Fruit fly (Drosophila melanogaster) whole organism: ENCODE measurements around the gene Socs36E.

ENCODE experiments used
- CG8478 ChIP-seq: fragments of >200 bp; optimal IDR thresholded peaks from 2 replicates; lab custom pipeline; 2018; ENCODE audit warnings: inconsistent platforms
- Dll ChIP-seq: fragments of >200 bp; optimal IDR thresholded peaks from 2 replicates; lab custom pipeline; 2017
- EcR ChIP-seq, 2 experiments: fragments of >200 bp; optimal IDR thresholded peaks; 2 replicates each; lab custom pipeline; 2017; ENCODE audit warnings: missing biosample characterization in 2 of 2, missing genetic modification characterization in 2 of 2, missing genetic modification reagents in 2 of 2
- pan ChIP-seq: fragments of >200 bp; optimal IDR thresholded peaks from 2 replicates; lab custom pipeline; 2017
- psq ChIP-seq: fragments of >200 bp; optimal IDR thresholded peaks from 2 replicates; lab custom pipeline; 2017
- usp ChIP-seq: fragments of >200 bp; optimal IDR thresholded peaks from 2 replicates; lab custom pipeline; 2017; ENCODE audit warnings: missing biosample characterization, missing genetic modification characterization, mixed read lengths

DNA sequence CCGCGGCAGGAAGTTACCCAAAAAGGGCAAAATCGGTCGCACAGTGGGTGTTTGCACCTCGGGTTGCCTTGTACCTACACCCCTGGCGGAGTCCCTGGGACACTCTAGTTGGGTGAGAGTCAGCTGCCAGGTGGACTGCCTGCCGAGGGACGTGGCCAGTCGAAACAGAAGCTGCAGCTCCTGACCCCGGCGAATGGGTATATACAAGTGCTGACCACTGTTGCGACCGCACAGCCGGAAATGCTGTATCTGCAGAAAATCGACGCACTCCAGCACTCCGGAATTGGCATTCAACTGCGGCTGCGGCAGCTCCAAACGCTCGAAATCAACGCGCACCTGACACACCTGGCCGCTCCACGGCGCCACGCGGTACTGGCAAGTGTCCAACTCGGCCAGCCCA, 60.5 kb downstream of the Socs36E start:
- TF ChIP-seq psq (lab: Kevin White, UChicago) (no peak), usp (GFP tag; lab: Kevin White, UChicago) (no peak), EcR (GFP tag; optimal IDR thresholded peaks at IDR 0.05; lab: Kevin White, UChicago) (no peak), CG8478 (lab: Kevin White, UChicago) (no peak), pan (lab: Kevin White, UChicago) (no peak), Dll (no peak)
